Fruit fly (Drosophila melanogaster) whole organism, embryonic: ENCODE results near the gene CG13000.
A peak's percentile ranks its signal among the peaks of the same experiment; 100 is the strongest.

ENCODE experiments used
- Antp ChIP-seq: fragments of 200-800 bp; sonication (Bioruptor generic); optimal IDR thresholded peaks from 3 replicates; lab custom pipeline; 2016; ENCODE audit warnings: missing biosample characterization, missing genetic modification characterization
- B-H1 ChIP-seq: fragments of 200-800 bp; sonication (Bioruptor generic); IDR thresholded peaks from 3 replicates; pipeline ENCODE4 v1.3.6; 2022; ENCODE audit warnings: missing biosample characterization, missing genetic modification characterization
- BtbVII ChIP-seq: fragments of 200-800 bp; sonication (Bioruptor generic); optimal IDR thresholded peaks from 3 replicates; lab custom pipeline; 2017; ENCODE audit warnings: missing biosample characterization, mild to moderate bottlenecking, missing genetic modification characterization
- C15 ChIP-seq: fragments of 200-800 bp; sonication (Bioruptor generic); IDR thresholded peaks from 3 replicates; pipeline ENCODE4 v1.3.6; 2022; ENCODE audit warnings: missing biosample characterization, missing genetic modification characterization
- CG10321 ChIP-seq: fragments of 200-800 bp; sonication (Bioruptor generic); IDR thresholded peaks from 2 replicates; pipeline ENCODE4 v1.3.6; 2022; ENCODE audit warnings: missing biosample characterization, missing genetic modification characterization
- CG12299 ChIP-seq: fragments of 200-800 bp; sonication (Bioruptor generic); optimal IDR thresholded peaks from 2 replicates; lab custom pipeline; 2018; ENCODE audit warnings: missing biosample characterization, mild to moderate bottlenecking, missing genetic modification characterization
- CG1233 ChIP-seq: fragments of 200-800 bp; sonication (Bioruptor generic); optimal IDR thresholded peaks from 4 replicates; lab custom pipeline; 2018; ENCODE audit warnings: missing biosample characterization, mild to moderate bottlenecking, missing genetic modification characterization
- CG15514 ChIP-seq: fragments of 200-800 bp; sonication (Bioruptor generic); optimal IDR thresholded peaks from 3 replicates; lab custom pipeline; 2017; ENCODE audit warnings: missing biosample characterization, missing genetic modification characterization, mild to moderate bottlenecking, moderate library complexity, missing genetic modification reagents
- CG16813 ChIP-seq: fragments of 200-800 bp; sonication (Bioruptor generic); IDR thresholded peaks from 3 replicates; pipeline ENCODE4 v1.3.6; 2022; ENCODE audit warnings: missing biosample characterization, missing genetic modification characterization; ENCODE audit not compliant: partially characterized antibody
- CG17359 ChIP-seq: fragments of 200-800 bp; sonication (Bioruptor generic); optimal IDR thresholded peaks from 3 replicates; lab custom pipeline; 2018; ENCODE audit warnings: missing biosample characterization, mild to moderate bottlenecking, missing genetic modification characterization, moderate library complexity
- CG17829 ChIP-seq: fragments of 200-800 bp; optimal IDR thresholded peaks from 2 replicates; lab custom pipeline; 2019; ENCODE audit warnings: missing biosample characterization, mild to moderate bottlenecking, missing genetic modification characterization, moderate library complexity
- CG30403 ChIP-seq: fragments of 200-800 bp; sonication (Bioruptor generic); optimal IDR thresholded peaks from 3 replicates; lab custom pipeline; 2016; ENCODE audit warnings: missing biosample characterization, missing genetic modification characterization
- CG32767 ChIP-seq: fragments of 200-800 bp; sonication (Bioruptor generic); IDR thresholded peaks from 2 replicates; pipeline ENCODE4 v1.3.6; 2022; ENCODE audit warnings: missing biosample characterization, missing genetic modification characterization
- CG32772 ChIP-seq: fragments of 200-800 bp; sonication (Bioruptor generic); IDR thresholded peaks from 2 replicates; pipeline ENCODE4 v1.3.6; 2022; ENCODE audit warnings: missing biosample characterization, missing genetic modification characterization
- CG34422 ChIP-seq: fragments of 200-800 bp; sonication (Bioruptor generic); IDR thresholded peaks from 3 replicates; pipeline ENCODE4 v1.3.6; 2022; ENCODE audit warnings: missing biosample characterization, missing genetic modification characterization
- CG4820 ChIP-seq: fragments of 200-800 bp; sonication (Bioruptor generic); optimal IDR thresholded peaks from 3 replicates; lab custom pipeline; 2016; ENCODE audit warnings: missing biosample characterization, missing genetic modification characterization
- CG4854 ChIP-seq: fragments of 200-800 bp; sonication (Bioruptor generic); optimal IDR thresholded peaks from 2 replicates; lab custom pipeline; 2016; ENCODE audit warnings: missing biosample characterization, missing genetic modification characterization, inconsistent platforms
- CG5180 ChIP-seq: fragments of 200-800 bp; sonication (Bioruptor generic); optimal IDR thresholded peaks from 3 replicates; lab custom pipeline; 2017; ENCODE audit warnings: missing biosample characterization, missing genetic modification characterization, mild to moderate bottlenecking, moderate library complexity, missing genetic modification reagents
- CG6813 ChIP-seq: fragments of 200-800 bp; sonication (Bioruptor generic); optimal IDR thresholded peaks from 2 replicates; lab custom pipeline; 2017; ENCODE audit warnings: missing biosample characterization, missing genetic modification characterization, mild to moderate bottlenecking, moderate library complexity, missing genetic modification reagents
- CG7839 ChIP-seq: fragments of 200-800 bp; sonication (Bioruptor generic); optimal IDR thresholded peaks from 3 replicates; lab custom pipeline; 2018; ENCODE audit warnings: missing biosample characterization, mild to moderate bottlenecking, missing genetic modification characterization, moderate library complexity
- Dip3 ChIP-seq: fragments of 200-800 bp; sonication (Bioruptor generic); optimal IDR thresholded peaks from 3 replicates; lab custom pipeline; 2016; ENCODE audit warnings: missing biosample characterization, missing genetic modification characterization
- Drgx ChIP-seq: fragments of 200-800 bp; sonication (Bioruptor generic); IDR thresholded peaks from 2 replicates; pipeline ENCODE4 v1.3.6; 2022; ENCODE audit warnings: missing biosample characterization, missing genetic modification characterization
- Ets97D ChIP-seq: fragments of 200-800 bp; sonication (Bioruptor generic); optimal IDR thresholded peaks from 3 replicates; lab custom pipeline; 2016; ENCODE audit warnings: missing biosample characterization, missing genetic modification characterization
- Fer3 ChIP-seq: fragments of 200-800 bp; sonication (Bioruptor generic); optimal IDR thresholded peaks from 2 replicates; lab custom pipeline; 2018; ENCODE audit warnings: missing biosample characterization, mild to moderate bottlenecking, missing genetic modification characterization, moderate library complexity
- H2.0 ChIP-seq: fragments of 200-800 bp; sonication (Bioruptor generic); IDR thresholded peaks from 2 replicates; pipeline ENCODE4 v1.3.6; 2022; ENCODE audit warnings: missing biosample characterization, missing genetic modification characterization
- Hsf ChIP-seq: fragments of 200-800 bp; sonication (Bioruptor generic); optimal IDR thresholded peaks from 3 replicates; lab custom pipeline; 2016; ENCODE audit warnings: missing biosample characterization, missing genetic modification characterization
- Lhr ChIP-seq: fragments of 200-800 bp; sonication (Bioruptor generic); optimal IDR thresholded peaks from 3 replicates; lab custom pipeline; 2017; ENCODE audit warnings: mild to moderate bottlenecking, missing biosample characterization, missing genetic modification reagents, missing genetic modification characterization
- Lim3 ChIP-seq: fragments of 200-800 bp; sonication (Bioruptor generic); IDR thresholded peaks from 2 replicates; pipeline ENCODE4 v1.3.6; 2022; ENCODE audit warnings: missing biosample characterization, missing genetic modification characterization
- Mes4 ChIP-seq: fragments of 200-800 bp; sonication (Bioruptor generic); optimal IDR thresholded peaks from 2 replicates; lab custom pipeline; 2016; ENCODE audit warnings: missing biosample characterization, missing genetic modification characterization
- Sry-δ ChIP-seq: fragments of 200-800 bp; sonication (Bioruptor generic); optimal IDR thresholded peaks from 2 replicates; lab custom pipeline; 2016; ENCODE audit warnings: missing biosample characterization, missing genetic modification characterization
- Ssrp ChIP-seq: fragments of 200-800 bp; sonication (Bioruptor generic); optimal IDR thresholded peaks from 2 replicates; lab custom pipeline; 2018; ENCODE audit warnings: missing biosample characterization, mild to moderate bottlenecking, missing genetic modification characterization, moderate library complexity
- TFAM ChIP-seq: fragments of 200-800 bp; sonication (Bioruptor generic); optimal IDR thresholded peaks from 2 replicates; lab custom pipeline; 2017; ENCODE audit warnings: missing biosample characterization, missing genetic modification characterization, inconsistent platforms
- Taf1 ChIP-seq: fragments of 200-800 bp; sonication (Bioruptor generic); IDR thresholded peaks from 2 replicates; pipeline ENCODE4 v1.3.6; 2022; ENCODE audit warnings: missing biosample characterization, missing genetic modification characterization
- dati ChIP-seq: fragments of 200-800 bp; sonication (Bioruptor generic); IDR thresholded peaks from 2 replicates; pipeline ENCODE4 v1.3.6; 2022; ENCODE audit warnings: missing biosample characterization, missing genetic modification characterization
- fd3F ChIP-seq: fragments of 200-800 bp; sonication (Bioruptor generic); optimal IDR thresholded peaks from 2 replicates; lab custom pipeline; 2018; ENCODE audit warnings: missing biosample characterization, mild to moderate bottlenecking, missing genetic modification characterization, moderate library complexity
- ftz-f1 ChIP-seq: fragments of 200-800 bp; sonication (Bioruptor generic); optimal IDR thresholded peaks from 2 replicates; lab custom pipeline; 2016; ENCODE audit warnings: missing biosample characterization, missing genetic modification characterization
- gem ChIP-seq: fragments of 200-800 bp; sonication (Bioruptor generic); optimal IDR thresholded peaks from 2 replicates; lab custom pipeline; 2019; ENCODE audit warnings: missing biosample characterization, mild to moderate bottlenecking, missing genetic modification characterization, moderate library complexity
- gfzf ChIP-seq: fragments of 200-800 bp; sonication (Bioruptor generic); optimal IDR thresholded peaks from 2 replicates; lab custom pipeline; 2016; ENCODE audit warnings: missing biosample characterization, mild to moderate bottlenecking, missing genetic modification characterization, moderate library complexity
- gro ChIP-seq: fragments of 200-800 bp; sonication (Bioruptor generic); optimal IDR thresholded peaks from 2 replicates; lab custom pipeline; 2016; ENCODE audit warnings: missing biosample characterization, missing genetic modification characterization
- inv ChIP-seq: fragments of 200-800 bp; sonication (Bioruptor generic); IDR thresholded peaks from 2 replicates; pipeline ENCODE4 v1.3.6; 2022; ENCODE audit warnings: missing biosample characterization, missing genetic modification characterization; ENCODE audit not compliant: partially characterized antibody
- kni ChIP-seq: fragments of 200-800 bp; sonication (Bioruptor generic); optimal IDR thresholded peaks from 3 replicates; lab custom pipeline; 2017; ENCODE audit warnings: mild to moderate bottlenecking, missing biosample characterization, missing genetic modification reagents, missing genetic modification characterization
- pho ChIP-seq: fragments of 200-800 bp; sonication (Bioruptor generic); optimal IDR thresholded peaks from 2 replicates; lab custom pipeline; 2016; ENCODE audit warnings: missing biosample characterization, missing genetic modification characterization
- pnt ChIP-seq: fragments of 200-800 bp; sonication (Bioruptor generic); optimal IDR thresholded peaks from 3 replicates; lab custom pipeline; 2016; ENCODE audit warnings: missing biosample characterization, missing genetic modification characterization
- row ChIP-seq: fragments of 200-800 bp; sonication (Bioruptor generic); IDR thresholded peaks from 3 replicates; pipeline ENCODE4 v1.3.6; 2022; ENCODE audit warnings: missing biosample characterization, missing genetic modification characterization
- salm ChIP-seq: fragments of 200-800 bp; sonication (Bioruptor generic); optimal IDR thresholded peaks from 2 replicates; lab custom pipeline; 2018; ENCODE audit warnings: missing biosample characterization, mild to moderate bottlenecking, missing genetic modification characterization
- sd ChIP-seq: fragments of 200-800 bp; sonication (Bioruptor generic); optimal IDR thresholded peaks from 3 replicates; lab custom pipeline; 2018; ENCODE audit warnings: missing biosample characterization, mild to moderate bottlenecking, missing genetic modification characterization, moderate library complexity
- sob ChIP-seq: fragments of 200-800 bp; sonication (Bioruptor generic); IDR thresholded peaks from 2 replicates; pipeline ENCODE4 v1.3.6; 2022; ENCODE audit warnings: missing biosample characterization, missing genetic modification characterization
- tin ChIP-seq: fragments of 200-800 bp; sonication (Bioruptor generic); optimal IDR thresholded peaks from 3 replicates; lab custom pipeline; 2016; ENCODE audit warnings: missing biosample characterization, missing genetic modification characterization
- twi ChIP-seq: fragments of 200-800 bp; optimal IDR thresholded peaks from 2 replicates; lab custom pipeline; 2019; ENCODE audit warnings: missing biosample characterization, mild to moderate bottlenecking, missing genetic modification characterization, moderate library complexity
- tx ChIP-seq: fragments of 200-800 bp; sonication (Bioruptor generic); optimal IDR thresholded peaks from 2 replicates; lab custom pipeline; 2016; ENCODE audit warnings: missing biosample characterization, missing genetic modification characterization
- zf30C ChIP-seq: fragments of 200-800 bp; sonication (Bioruptor generic); optimal IDR thresholded peaks from 3 replicates; lab custom pipeline; 2018; ENCODE audit warnings: missing biosample characterization, mild to moderate bottlenecking, missing genetic modification characterization

The CG13000 gene

dm6 chrX:16968148-16968823, 20.0 kb upstream of the CG13000 start, which contains the start of gene Ubr1 (continued):
- no peak for TF ChIP-seq fd3F (GFP tag; lab: Kevin White, UChicago)
- TF ChIP-seq Ssrp, result no peak
- no peak for TF ChIP-seq tx (GFP tag; lab: Kevin White, UChicago)
- peak; percentile 20 for TF ChIP-seq gem (tag; lab: Kevin White, UChicago)
- peak; percentile 50 for TF ChIP-seq CG17829 (tag; lab: Kevin White, UChicago)
- no peak for TF ChIP-seq twi (tag; lab: Kevin White, UChicago)
- 0 out of 3 replicates have a peak, but pooled peaks have one; percentile 31 for TF ChIP-seq CG34422 (GFP tag; lab: Robert Waterston, UW)
- TF ChIP-seq BtbVII, result no peak
- peak; percentile 95 for TF ChIP-seq CG16813
- no peak for TF ChIP-seq dati
- no peak for TF ChIP-seq tin
- TF ChIP-seq Taf1 (GFP tag; lab: Robert Waterston, UW), result no peak
- no peak for TF ChIP-seq sd
- no peak for TF ChIP-seq Antp (GFP tag; lab: Kevin White, UChicago)
- TF ChIP-seq sob (GFP tag; lab: Robert Waterston, UW), result peak; percentile 45
- TF ChIP-seq ftz-f1 (GFP tag; lab: Kevin White, UChicago), result no peak
- TF ChIP-seq Mes4 (GFP tag; lab: Kevin White, UChicago), result no peak
- no peak for TF ChIP-seq CG1233 (GFP tag; lab: Kevin White, UChicago)
- no peak for TF ChIP-seq Dip3 (GFP tag; lab: Kevin White, UChicago)
- peak; percentile 43 for TF ChIP-seq pho (GFP tag; lab: Kevin White, UChicago)
- TF ChIP-seq Drgx (GFP tag; lab: Robert Waterston, UW), result peak; percentile 83
- peak; percentile 62 for TF ChIP-seq row (GFP tag; lab: Robert Waterston, UW)
- no peak for TF ChIP-seq CG4820 (GFP tag; lab: Kevin White, UChicago)
- TF ChIP-seq CG5180 (GFP tag; lab: Kevin White, UChicago), result no peak
- peak; percentile 52 for TF ChIP-seq gfzf
- peak; percentile 86 for TF ChIP-seq Ets97D (GFP tag; lab: Kevin White, UChicago)
- peak; percentile 39 for TF ChIP-seq gro (GFP tag; lab: Kevin White, UChicago)
- TF ChIP-seq Lim3, result no peak
- TF ChIP-seq salm, result no peak
- TF ChIP-seq Sry-δ (GFP tag; lab: Kevin White, UChicago), result peak; percentile 86
- peak; percentile 21 for TF ChIP-seq CG30403
- TF ChIP-seq H2.0 (GFP tag; lab: Robert Waterston, UW), result no peak
- TF ChIP-seq TFAM (GFP tag; lab: Kevin White, UChicago), result no peak
- peak; percentile 0 for TF ChIP-seq CG17359 (tag; lab: Kevin White, UChicago)
- TF ChIP-seq inv (GFP tag; lab: Robert Waterston, UW), result peak; percentile 88
- TF ChIP-seq Hsf (GFP tag; lab: Kevin White, UChicago), result peak; percentile 15
- no peak for TF ChIP-seq Fer3
- no peak for TF ChIP-seq CG12299 (tag; lab: Kevin White, UChicago)
- TF ChIP-seq CG32767, result peak; percentile 69
- TF ChIP-seq B-H1 (GFP tag; lab: Robert Waterston, UW), result no peak
- TF ChIP-seq zf30C (GFP tag; lab: Kevin White, UChicago), result no peak
- TF ChIP-seq pnt, result no peak
- no peak for TF ChIP-seq CG32772 (GFP tag; lab: Robert Waterston, UW)
- no peak for TF ChIP-seq kni (GFP tag; lab: Kevin White, UChicago)
- peak; percentile 75 for TF ChIP-seq CG15514 (GFP tag; lab: Kevin White, UChicago)
- TF ChIP-seq CG7839 (tag; lab: Kevin White, UChicago), result peak; percentile 2
- TF ChIP-seq CG6813 (GFP tag; lab: Kevin White, UChicago), result no peak
- no peak for TF ChIP-seq CG10321
- TF ChIP-seq Lhr (GFP tag; lab: Kevin White, UChicago), result peak; percentile 21
- TF ChIP-seq CG4854 (GFP tag; lab: Kevin White, UChicago), result no peak
- no peak for TF ChIP-seq C15 (GFP tag; lab: Robert Waterston, UW)
